Fruit fly (Drosophila melanogaster): ENCODE data around the gene Uqcc1.

The Uqcc1 gene

DNA sequence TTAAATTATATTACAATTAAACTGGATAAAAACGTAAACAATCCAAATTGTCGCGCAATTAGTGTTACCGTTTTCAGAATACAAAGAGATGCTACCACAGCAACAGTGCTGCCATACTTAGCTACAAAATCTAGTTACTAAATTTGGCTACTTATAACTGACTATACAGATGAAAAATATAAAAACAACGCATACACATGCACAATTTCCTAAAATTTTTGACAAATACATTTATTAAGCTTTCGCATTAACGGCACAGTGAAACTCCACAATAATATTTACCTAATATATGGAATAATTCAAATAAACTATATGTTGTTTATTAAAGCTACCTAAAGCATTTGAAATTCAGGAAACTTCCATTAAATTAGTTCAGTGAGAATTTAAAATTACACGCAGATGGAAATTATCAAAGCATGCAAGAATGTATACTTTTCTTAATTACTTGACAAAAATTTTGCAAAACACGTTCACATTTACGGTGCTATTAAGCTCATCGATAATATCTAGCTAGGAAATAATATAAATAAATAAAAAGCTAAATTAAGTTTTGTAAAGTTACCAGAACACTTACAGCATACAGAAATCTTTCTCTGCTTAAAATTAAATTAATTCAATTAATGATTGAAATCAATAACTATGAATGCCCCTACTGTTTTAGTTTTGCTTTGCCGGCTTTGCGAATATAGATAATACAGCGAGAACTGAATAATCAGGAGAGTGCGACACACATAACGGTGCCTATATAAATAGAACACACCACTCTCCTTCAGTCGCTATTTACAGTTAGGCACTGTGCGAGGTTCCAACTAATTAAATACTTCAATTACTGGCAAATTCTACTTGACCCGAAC, 11.3 kb upstream of the Uqcc1 start, which contains the start of the genes Mis12 and CG9953 (continued):
- TF ChIP-seq tin (GFP tag; optimal IDR thresholded peaks at IDR 0.05) (peak; percentile 24), CG32767 (GFP tag; IDR thresholded peaks at IDR 0.05) (0 out of 2 replicates have a peak, but pooled peaks have one; percentile 49), lov (optimal IDR thresholded peaks at IDR 0.05) (no peak), lov (GFP tag; IDR thresholded peaks at IDR 0.05) (no peak), hkb (optimal IDR thresholded peaks at IDR 0.05) (no peak), hkb (GFP tag; IDR thresholded peaks at IDR 0.05) (0 out of 2 replicates have a peak, but pooled peaks have one; percentile 21), CG12391 (tag; optimal IDR thresholded peaks at IDR 0.05) (peak; percentile 64), Ssrp (tag; optimal IDR thresholded peaks at IDR 0.05) (peak; percentile 36), rib (GFP tag; IDR thresholded peaks at IDR 0.05) (0 out of 2 replicates have a peak, but pooled peaks have one; percentile 17), CG9797 (GFP tag; optimal IDR thresholded peaks at IDR 0.05) (peak; percentile 15), ewg (GFP tag; optimal IDR thresholded peaks at IDR 0.05) (no peak), CG9817 (tag; optimal IDR thresholded peaks at IDR 0.05) (peak; percentile 5), CG12236 (GFP tag; optimal IDR thresholded peaks at IDR 0.05) (no peak), Hr39 (optimal IDR thresholded peaks at IDR 0.05) (no peak), ttk (GFP tag; IDR thresholded peaks at IDR 0.05) (peak; percentile 62), tgo (GFP tag; IDR thresholded peaks at IDR 0.05) (peak; percentile 31; the same call in 1 of the 3 replicates), sima (GFP tag; optimal IDR thresholded peaks at IDR 0.05) (no peak), HLH54F (GFP tag; optimal IDR thresholded peaks at IDR 0.05) (no peak), CG13775 (GFP tag; optimal IDR thresholded peaks at IDR 0.05) (peak; percentile 70), CG6765 (GFP tag; optimal IDR thresholded peaks at IDR 0.05) (no peak), HLH4C (GFP tag; IDR thresholded peaks at IDR 0.05; ENCODE audit: partially characterized antibody) (no peak), CG7839 (tag; optimal IDR thresholded peaks at IDR 0.05) (peak; percentile 45), B-H2 (GFP tag; optimal IDR thresholded peaks at IDR 0.05) (no peak), CG18619 (GFP tag; optimal IDR thresholded peaks at IDR 0.05) (peak; percentile 37), exex (tag; optimal IDR thresholded peaks at IDR 0.05) (no peak), CG9215 (GFP tag; IDR thresholded peaks at IDR 0.05) (peak; percentile 32; the same call in 1 of the 2 replicates), fd96Cb (tag; optimal IDR thresholded peaks at IDR 0.05) (no peak), unpg (GFP tag; optimal IDR thresholded peaks at IDR 0.05) (peak; percentile 24), stwl (tag; optimal IDR thresholded peaks at IDR 0.05) (no peak), Ptx1 (GFP tag; IDR thresholded peaks at IDR 0.05) (peak; percentile 62; the same call in 1 of the 2 replicates), CG31224 (GFP tag; IDR thresholded peaks at IDR 0.05) (no peak), grau (tag; optimal IDR thresholded peaks at IDR 0.05) (peak; percentile 36), CG8765 (GFP tag; IDR thresholded peaks at IDR 0.05) (no peak), HmgZ (tag; optimal IDR thresholded peaks at IDR 0.05) (no peak), slp2 (GFP tag; optimal IDR thresholded peaks at IDR 0.05) (no peak), CoRest (tag; optimal IDR thresholded peaks at IDR 0.05) (peak; percentile 75), wek (GFP tag; optimal IDR thresholded peaks at IDR 0.05) (peak; percentile 72), Xbp1 (GFP tag; optimal IDR thresholded peaks at IDR 0.05) (peak; percentile 27), HLHmδ (GFP tag; optimal IDR thresholded peaks at IDR 0.05) (no peak), Sox102F (GFP tag; optimal IDR thresholded peaks at IDR 0.05) (peak; percentile 12), chn (GFP tag; optimal IDR thresholded peaks at IDR 0.05) (peak; percentile 11), az2 (GFP tag; optimal IDR thresholded peaks at IDR 0.05) (peak; percentile 55), vvl (GFP tag; IDR thresholded peaks at IDR 0.05) (peak; percentile 78), CG17361 (GFP tag; IDR thresholded peaks at IDR 0.05) (peak; percentile 75), CG17328 (GFP tag; IDR thresholded peaks at IDR 0.05) (0 out of 2 replicates have a peak, but pooled peaks have one; percentile 18), CG2120 (GFP tag; optimal IDR thresholded peaks at IDR 0.05) (peak; percentile 36), CG3726 (GFP tag; IDR thresholded peaks at IDR 0.05) (no peak), NC2β (GFP tag; optimal IDR thresholded peaks at IDR 0.05) (no peak), gfzf (GFP tag; optimal IDR thresholded peaks at IDR 0.05) (peak; percentile 67), Abd-B (GFP tag; optimal IDR thresholded peaks at IDR 0.05) (peak; percentile 32)
